Fruit fly (Drosophila melanogaster) whole organism, prepupa: ENCODE results near the gene Ndf.

ENCODE experiments used
- CG10631 ChIP-seq: fragments of 200-800 bp; sonication (Bioruptor generic); optimal IDR thresholded peaks from 2 replicates; lab custom pipeline; 2016; ENCODE audit warnings: missing biosample characterization, missing genetic modification characterization
- CG11294 ChIP-seq: fragments of 200-800 bp; sonication (Bioruptor generic); IDR thresholded peaks from 2 replicates; pipeline ENCODE4 v1.3.6; 2022; ENCODE audit warnings: missing biosample characterization, missing genetic modification characterization
- CG11762 ChIP-seq: fragments of 200-800 bp; sonication (Bioruptor generic); optimal IDR thresholded peaks from 3 replicates; lab custom pipeline; 2016; ENCODE audit warnings: missing biosample characterization, missing genetic modification characterization; ENCODE audit not compliant: insufficient read depth
- CG11902 ChIP-seq: fragments of 200-800 bp; sonication (Bioruptor generic); optimal IDR thresholded peaks from 3 replicates; lab custom pipeline; 2016; ENCODE audit warnings: missing biosample characterization, missing genetic modification characterization
- CG15336 ChIP-seq: fragments of 200-800 bp; sonication (Bioruptor generic); IDR thresholded peaks from 2 replicates; pipeline ENCODE4 v1.3.6; 2022; ENCODE audit warnings: missing biosample characterization, missing genetic modification characterization
- CG16779 ChIP-seq: fragments of 200-800 bp; sonication (Bioruptor generic); optimal IDR thresholded peaks from 3 replicates; lab custom pipeline; 2017; ENCODE audit warnings: missing biosample characterization, mild to moderate bottlenecking, missing genetic modification characterization
- CG3032 ChIP-seq: fragments of 200-800 bp; optimal IDR thresholded peaks from 2 replicates; lab custom pipeline; 2019; ENCODE audit warnings: missing biosample characterization, mild to moderate bottlenecking, missing genetic modification characterization, moderate library complexity
- CG31627 ChIP-seq: fragments of 200-800 bp; sonication (Bioruptor generic); optimal IDR thresholded peaks from 3 replicates; lab custom pipeline; 2016; ENCODE audit warnings: missing biosample characterization, missing genetic modification characterization
- CG34406 ChIP-seq: fragments of 200-800 bp; sonication (Bioruptor generic); optimal IDR thresholded peaks from 3 replicates; lab custom pipeline; 2016; ENCODE audit warnings: missing biosample characterization, missing genetic modification characterization
- CG3919 ChIP-seq: fragments of 200-800 bp; sonication (Bioruptor generic); optimal IDR thresholded peaks from 3 replicates; lab custom pipeline; 2016; ENCODE audit warnings: missing biosample characterization, missing genetic modification characterization
- CG6163 ChIP-seq: fragments of 200-800 bp; sonication (Bioruptor generic); IDR thresholded peaks from 3 replicates; pipeline ENCODE4 v1.3.6; 2022; ENCODE audit warnings: missing biosample characterization, missing genetic modification characterization
- CG6276 ChIP-seq: fragments of 200-800 bp; sonication (Bioruptor generic); optimal IDR thresholded peaks from 2 replicates; lab custom pipeline; 2017; ENCODE audit warnings: missing biosample characterization, mild to moderate bottlenecking, missing genetic modification characterization
- CG6792 ChIP-seq: fragments of 200-800 bp; sonication (Bioruptor generic); optimal IDR thresholded peaks from 3 replicates; lab custom pipeline; 2016; ENCODE audit warnings: missing biosample characterization, missing genetic modification characterization
- CG6808 ChIP-seq: fragments of 200-800 bp; sonication (Bioruptor generic); optimal IDR thresholded peaks from 3 replicates; lab custom pipeline; 2017; ENCODE audit warnings: missing biosample characterization, missing genetic modification characterization, mild to moderate bottlenecking, moderate library complexity, missing genetic modification reagents
- CG6854 ChIP-seq: fragments of 200-800 bp; sonication (Bioruptor generic); optimal IDR thresholded peaks from 2 replicates; lab custom pipeline; 2017; ENCODE audit warnings: missing biosample characterization, mild to moderate bottlenecking, missing genetic modification characterization
- CG7368 ChIP-seq: fragments of 200-800 bp; sonication (Bioruptor generic); optimal IDR thresholded peaks from 3 replicates; lab custom pipeline; 2016; ENCODE audit warnings: missing biosample characterization, missing genetic modification characterization
- CG8119 ChIP-seq: fragments of 200-800 bp; sonication (Bioruptor generic); IDR thresholded peaks from 3 replicates; pipeline ENCODE4 v1.3.6; 2022; ENCODE audit warnings: missing biosample characterization, missing genetic modification characterization
- CG9139 ChIP-seq: fragments of 200-800 bp; sonication (Bioruptor generic); optimal IDR thresholded peaks from 3 replicates; lab custom pipeline; 2017; ENCODE audit warnings: missing biosample characterization, mild to moderate bottlenecking, missing genetic modification characterization
- Eip75B ChIP-seq: fragments of 200-800 bp; sonication (Bioruptor generic); optimal IDR thresholded peaks from 3 replicates; lab custom pipeline; 2016; ENCODE audit warnings: missing biosample characterization, missing genetic modification characterization
- Eip78C ChIP-seq: fragments of 200-800 bp; sonication (Bioruptor generic); peaks from one replicate; lab custom pipeline; 2016; ENCODE audit warnings: missing biosample characterization, missing genetic modification characterization
- Eip93F ChIP-seq: fragments of 200-800 bp; sonication (Bioruptor generic); optimal IDR thresholded peaks from 2 replicates; lab custom pipeline; 2016; ENCODE audit warnings: missing biosample characterization, mild to moderate bottlenecking, missing genetic modification characterization
- Ets21C ChIP-seq: fragments of 200-800 bp; sonication (Bioruptor generic); optimal IDR thresholded peaks from 3 replicates; lab custom pipeline; 2016; ENCODE audit warnings: missing biosample characterization, missing genetic modification characterization
- Gug ChIP-seq: fragments of 200-800 bp; sonication (Bioruptor generic); IDR thresholded peaks from 2 replicates; pipeline ENCODE4 v1.3.6; 2022; ENCODE audit warnings: missing biosample characterization, missing genetic modification characterization
- Hr38 ChIP-seq: sonication (Bioruptor generic); optimal IDR thresholded peaks from 2 replicates; lab custom pipeline; 2016; ENCODE audit warnings: missing biosample characterization, missing genetic modification characterization
- Hr39 ChIP-seq: fragments of 200-800 bp; sonication (Bioruptor generic); optimal IDR thresholded peaks from 2 replicates; lab custom pipeline; 2016; ENCODE audit warnings: missing biosample characterization, missing genetic modification characterization
- Lpt ChIP-seq: fragments of 200-800 bp; sonication (Bioruptor generic); optimal IDR thresholded peaks from 3 replicates; lab custom pipeline; 2016; ENCODE audit warnings: missing biosample characterization, missing genetic modification characterization
- Sox102F ChIP-seq: fragments of 200-800 bp; sonication (Bioruptor generic); optimal IDR thresholded peaks from 2 replicates; lab custom pipeline; 2016; ENCODE audit warnings: missing biosample characterization, mild to moderate bottlenecking, missing genetic modification characterization
- Sox14 ChIP-seq: fragments of 200-800 bp; sonication (Bioruptor generic); optimal IDR thresholded peaks from 3 replicates; lab custom pipeline; 2016; ENCODE audit warnings: missing biosample characterization, missing genetic modification characterization
- Sox15 ChIP-seq: fragments of 200-800 bp; sonication (Bioruptor generic); optimal IDR thresholded peaks from 3 replicates; lab custom pipeline; 2016; ENCODE audit warnings: missing biosample characterization, missing genetic modification characterization
- achi ChIP-seq: fragments of 200-800 bp; sonication (Bioruptor generic); optimal IDR thresholded peaks from 3 replicates; lab custom pipeline; 2016; ENCODE audit warnings: missing biosample characterization, missing genetic modification characterization
- acj6 ChIP-seq: fragments of 200-800 bp; sonication (Bioruptor generic); optimal IDR thresholded peaks from 3 replicates; lab custom pipeline; 2016; ENCODE audit warnings: missing biosample characterization, missing genetic modification characterization
- cyc ChIP-seq: fragments of 200-800 bp; sonication (Bioruptor generic); optimal IDR thresholded peaks from 3 replicates; lab custom pipeline; 2016; ENCODE audit warnings: missing biosample characterization, missing genetic modification characterization
- dsx ChIP-seq: fragments of 200-800 bp; optimal IDR thresholded peaks from 3 replicates; lab custom pipeline; 2019; ENCODE audit warnings: missing biosample characterization, mild to moderate bottlenecking, missing genetic modification characterization, moderate library complexity; ENCODE audit not compliant: poor library complexity, severe bottlenecking
- eg ChIP-seq: fragments of 200-800 bp; sonication (Bioruptor generic); IDR thresholded peaks from 3 replicates; pipeline ENCODE4 v1.3.6; 2022; ENCODE audit warnings: missing biosample characterization, missing genetic modification characterization
- esn ChIP-seq: fragments of 200-800 bp; sonication (Bioruptor generic); optimal IDR thresholded peaks from 2 replicates; lab custom pipeline; 2016; ENCODE audit warnings: missing biosample characterization, mild to moderate bottlenecking, missing genetic modification characterization, moderate library complexity
- fd59A ChIP-seq: fragments of 200-800 bp; sonication (Bioruptor generic); optimal IDR thresholded peaks from 2 replicates; lab custom pipeline; 2017; ENCODE audit warnings: missing biosample characterization, mild to moderate bottlenecking, missing genetic modification characterization, missing genetic modification reagents
- fd85E ChIP-seq: fragments of 200-800 bp; sonication (Bioruptor generic); optimal IDR thresholded peaks from 3 replicates; lab custom pipeline; 2016; ENCODE audit warnings: missing biosample characterization, missing genetic modification characterization
- fkh ChIP-seq: fragments of 200-800 bp; sonication (Bioruptor generic); optimal IDR thresholded peaks from 3 replicates; lab custom pipeline; 2017; ENCODE audit warnings: missing biosample characterization, mild to moderate bottlenecking, missing genetic modification characterization, moderate library complexity
- lz ChIP-seq: fragments of 200-800 bp; sonication (Bioruptor generic); optimal IDR thresholded peaks from 3 replicates; lab custom pipeline; 2016; ENCODE audit warnings: missing biosample characterization, missing genetic modification characterization
- spab ChIP-seq: fragments of 200-800 bp; sonication (Bioruptor generic); optimal IDR thresholded peaks from 2 replicates; lab custom pipeline; 2017; ENCODE audit warnings: missing biosample characterization, mild to moderate bottlenecking, missing genetic modification characterization, missing genetic modification reagents
- ss ChIP-seq, 2 experiments: fragments of 200-800 bp; sonication (Bioruptor generic); optimal IDR thresholded peaks; 2 replicates in 1 of 2; 3 replicates in 1 of 2; lab custom pipeline; 2017 to 2018; ENCODE audit warnings: mild to moderate bottlenecking in 2 of 2, missing biosample characterization in 2 of 2, missing genetic modification characterization in 2 of 2, moderate library complexity in 1 of 2
- topi ChIP-seq: fragments of 200-800 bp; sonication (Bioruptor generic); optimal IDR thresholded peaks from 3 replicates; lab custom pipeline; 2016; ENCODE audit warnings: missing biosample characterization, missing genetic modification characterization

Ndf gene

DNA sequence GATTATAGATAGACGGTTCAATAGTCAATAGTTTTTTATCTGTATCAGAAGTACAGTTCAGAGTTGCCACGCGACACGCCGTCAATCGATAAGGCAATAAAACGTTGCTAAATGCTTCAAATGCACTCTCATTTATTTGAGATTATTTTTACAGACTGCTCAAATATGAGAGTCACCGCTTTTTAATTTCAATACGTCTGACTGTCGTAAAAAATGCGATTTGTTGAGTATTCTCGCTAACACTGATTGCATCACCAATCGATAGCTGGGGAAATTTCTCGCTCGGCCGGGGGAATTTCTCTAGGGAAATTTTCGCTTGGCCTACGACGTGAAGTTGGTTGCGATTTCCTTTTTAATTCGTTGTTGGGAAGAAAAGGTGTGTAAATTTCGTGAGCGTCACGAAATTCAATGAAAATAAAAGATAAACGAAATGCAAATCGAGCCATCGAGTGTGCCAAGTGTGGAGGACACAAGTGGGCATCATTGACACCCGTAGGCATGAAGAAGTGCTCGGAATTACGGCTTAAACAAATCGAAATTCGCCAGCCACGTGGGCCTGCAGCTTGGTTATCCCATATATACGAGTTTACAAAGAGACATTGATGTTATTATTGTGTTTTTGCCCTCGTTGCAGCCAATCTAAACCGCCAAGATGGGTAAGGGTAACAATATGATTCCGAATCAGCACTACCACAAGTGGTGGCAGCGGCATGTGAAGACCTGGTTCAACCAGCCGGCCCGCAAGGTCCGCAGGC is 36.5 kb upstream of the Ndf start, which contains the start of the genes Dref and RpL13 (continued):
- TF ChIP-seq eg (GFP tag; lab: Robert Waterston, UW), result peak; percentile 83
- TF ChIP-seq Ets21C (GFP tag; lab: Kevin White, UChicago), result peak; percentile 53
- peak; percentile 68 for TF ChIP-seq CG3032
- no peak for TF ChIP-seq CG11902 (GFP tag; lab: Kevin White, UChicago)
- TF ChIP-seq dsx, result peak; percentile 54
- peak; percentile 97 for TF ChIP-seq CG6854 (GFP tag; lab: Kevin White, UChicago)
- peak; percentile 82 for TF ChIP-seq fd85E (GFP tag; lab: Kevin White, UChicago)
- peak; percentile 66 for TF ChIP-seq CG6792 (GFP tag; lab: Kevin White, UChicago)
- no peak for TF ChIP-seq spab (GFP tag; lab: Kevin White, UChicago)
- TF ChIP-seq, all 60 proteins: peak for 48

DNA sequence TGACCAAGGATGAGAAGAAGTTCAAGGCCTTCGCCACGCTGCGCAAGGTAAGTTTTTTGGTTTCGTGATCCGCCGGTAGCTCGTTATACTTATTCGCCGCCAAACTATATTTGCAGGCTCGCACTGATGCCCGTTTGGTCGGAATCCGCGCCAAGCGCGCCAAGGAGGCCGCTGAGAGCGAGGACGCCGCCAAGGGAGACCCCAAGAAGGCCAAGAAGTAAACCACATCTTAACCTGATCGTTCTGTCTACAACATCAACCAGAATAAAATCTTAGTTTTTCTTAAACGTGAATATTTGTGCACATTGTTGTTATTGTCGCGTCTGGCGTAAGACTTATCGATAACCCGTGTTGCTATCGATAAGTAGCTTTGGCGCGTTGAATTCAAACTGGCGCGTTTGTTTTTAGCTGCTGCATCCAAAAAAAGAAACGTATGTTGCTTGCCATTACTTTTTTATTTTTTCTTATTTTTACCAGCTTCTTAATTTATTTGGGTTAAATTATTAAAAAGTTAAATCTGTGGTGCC is 35.4 kb upstream of the Ndf start:
- TF ChIP-seq dsx, result peak; percentile 37
- peak; percentile 10 for TF ChIP-seq Eip78C (GFP tag; lab: Kevin White, UChicago)
- TF ChIP-seq Ets21C (GFP tag; lab: Kevin White, UChicago), result no peak
- TF ChIP-seq Hr39, result no peak
- no peak for TF ChIP-seq lz
- TF ChIP-seq CG11902 (GFP tag; lab: Kevin White, UChicago), result no peak

DNA sequence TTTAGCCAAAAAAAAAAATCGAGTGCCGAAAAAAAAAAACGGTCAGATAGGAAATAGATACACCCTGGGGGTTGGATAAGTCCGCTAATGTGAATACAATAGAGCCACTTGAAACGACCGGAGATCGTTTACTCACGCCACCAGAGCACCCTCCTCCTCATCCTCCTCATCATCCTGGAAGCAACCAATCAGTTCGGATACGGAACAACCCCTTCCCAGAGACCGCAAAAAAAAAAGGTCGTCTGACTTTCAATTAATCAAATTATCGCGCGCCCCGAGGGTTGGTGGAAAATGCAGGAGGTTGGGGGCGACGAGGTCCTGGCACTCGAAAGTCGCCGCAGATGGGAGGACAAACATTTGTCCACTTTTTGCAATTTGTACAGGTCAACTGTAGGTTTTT is 31.0 kb upstream of the Ndf start:
- TF ChIP-seq eg (GFP tag; lab: Robert Waterston, UW), result no peak
- no peak for TF ChIP-seq Ets21C (GFP tag; lab: Kevin White, UChicago)
- TF ChIP-seq CG34406 (GFP tag; lab: Kevin White, UChicago), result no peak

DNA sequence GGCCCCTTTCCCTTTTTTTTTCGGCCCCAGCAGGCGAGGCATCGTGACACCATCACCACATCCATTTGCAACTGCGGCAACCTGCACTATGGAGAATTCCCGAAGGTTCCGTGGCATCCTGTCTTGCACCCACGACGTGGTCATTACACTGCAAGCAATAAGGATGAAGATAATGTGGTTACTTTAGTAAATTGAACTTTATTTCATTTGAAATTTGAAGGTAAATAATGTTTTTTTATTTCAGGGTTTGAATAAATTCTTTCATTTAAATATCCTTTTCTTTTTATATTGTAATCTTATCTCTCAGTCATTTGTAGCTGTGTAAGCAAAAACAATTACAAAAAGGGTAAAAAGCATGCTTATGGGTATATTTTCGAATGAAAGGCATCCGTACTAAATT is 21.8 kb upstream of the Ndf start:
- peak; percentile 31 for TF ChIP-seq achi
- TF ChIP-seq CG31627 (GFP tag; lab: Kevin White, UChicago), result peak; percentile 26
- peak; percentile 26 for TF ChIP-seq CG6808 (GFP tag; lab: Kevin White, UChicago)
- TF ChIP-seq CG9139, result no peak
- TF ChIP-seq CG6854 (GFP tag; lab: Kevin White, UChicago), result no peak
- TF ChIP-seq CG6792 (GFP tag; lab: Kevin White, UChicago), result peak; percentile 5
- TF ChIP-seq CG11762, result peak; percentile 19
- peak; percentile 61 for TF ChIP-seq CG3919 (GFP tag; lab: Kevin White, UChicago)
- TF ChIP-seq Sox15 (GFP tag; lab: Kevin White, UChicago), result no peak
- TF ChIP-seq Eip93F (GFP tag; lab: Kevin White, UChicago), result no peak
- TF ChIP-seq CG15336, result no peak
- no peak for TF ChIP-seq CG8119 (GFP tag; lab: Robert Waterston, UW)
- peak; percentile 88 for TF ChIP-seq Eip78C (GFP tag; lab: Kevin White, UChicago)
- peak; percentile 54 to 56 for TF ChIP-seq ss (GFP tag; optimal IDR thresholded peaks at IDR 0.05; lab: Kevin White, UChicago)
- no peak for TF ChIP-seq CG6163 (GFP tag; lab: Robert Waterston, UW)
- peak; percentile 63 for TF ChIP-seq CG3032
- no peak for TF ChIP-seq Hr38 (GFP tag; lab: Kevin White, UChicago)
- TF ChIP-seq eg (GFP tag; lab: Robert Waterston, UW), result no peak
- TF ChIP-seq CG11294, result no peak
- no peak for TF ChIP-seq Lpt
- no peak for TF ChIP-seq CG16779
- TF ChIP-seq CG34406 (GFP tag; lab: Kevin White, UChicago), result peak; percentile 26
- TF ChIP-seq Eip75B (GFP tag; lab: Kevin White, UChicago), result peak; percentile 45
- TF ChIP-seq fd59A (GFP tag; lab: Kevin White, UChicago), result no peak
- TF ChIP-seq esn (GFP tag; lab: Kevin White, UChicago), result peak; percentile 17
- TF ChIP-seq spab (GFP tag; lab: Kevin White, UChicago), result peak; percentile 24
- TF ChIP-seq CG11902 (GFP tag; lab: Kevin White, UChicago), result no peak
- no peak for TF ChIP-seq fkh (GFP tag; lab: Kevin White, UChicago)
- TF ChIP-seq CG7368 (GFP tag; lab: Kevin White, UChicago), result no peak
- TF ChIP-seq fd85E (GFP tag; lab: Kevin White, UChicago), result no peak
- TF ChIP-seq topi (GFP tag; lab: Kevin White, UChicago), result peak; percentile 64
- peak; percentile 43 for TF ChIP-seq acj6 (GFP tag; lab: Kevin White, UChicago)
- peak; percentile 35 for TF ChIP-seq Hr39
- TF ChIP-seq cyc (GFP tag; lab: Kevin White, UChicago), result peak; percentile 30
- no peak for TF ChIP-seq Gug
- TF ChIP-seq Sox102F (GFP tag; lab: Kevin White, UChicago), result peak; percentile 53
- peak; percentile 18 for TF ChIP-seq CG10631 (GFP tag; lab: Kevin White, UChicago)
- TF ChIP-seq Sox14, result peak; percentile 16
- no peak for TF ChIP-seq CG6276 (GFP tag; lab: Kevin White, UChicago)
